Worm (Caenorhabditis elegans): ENCODE measurements around the gene sri-7.

DNA sequence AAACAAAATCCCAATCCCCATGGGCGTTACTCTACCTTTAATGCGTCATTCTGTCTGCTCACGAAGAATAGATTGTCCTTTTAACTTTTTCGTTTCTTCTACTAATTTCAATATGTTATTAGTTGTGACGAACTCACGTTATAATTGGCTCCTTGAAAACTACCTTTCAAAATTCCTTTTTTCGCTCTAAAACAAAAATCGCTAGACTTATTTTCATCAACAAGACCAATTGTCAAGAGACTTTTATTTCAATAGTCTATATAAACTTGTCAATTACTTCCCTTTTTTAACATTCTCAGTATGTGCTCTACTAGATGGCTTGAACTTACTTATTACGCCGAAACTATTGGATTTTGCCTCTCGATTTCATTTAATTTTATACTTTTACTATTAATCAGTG is 15.4 kb upstream of the sri-7 start, which contains the start of gene str-102:
- TF ChIP-seq nhr-237 (tag; optimal IDR thresholded peaks at IDR 0.05) = no peak
- TF ChIP-seq ceh-82 (tag; optimal IDR thresholded peaks at IDR 0.05) = no peak
- no peak for TF ChIP-seq zag-1 (tag; optimal IDR thresholded peaks at IDR 0.05)
- TF ChIP-seq lsy-2 (tag; optimal IDR thresholded peaks at IDR 0.05) = no peak
- TF ChIP-seq lin-13 (GFP tag; optimal IDR thresholded peaks at IDR 0.05) = no peak
- TF ChIP-seq skn-1 (tag; optimal IDR thresholded peaks at IDR 0.05) = no peak
- TF ChIP-seq F13H6.1 (tag; optimal IDR thresholded peaks at IDR 0.05) = no peak
- TF ChIP-seq nhr-10 (tag; optimal IDR thresholded peaks at IDR 0.05) = no peak
- no peak for TF ChIP-seq egl-27 (tag; optimal IDR thresholded peaks at IDR 0.05)
- TF ChIP-seq elt-1 (tag; optimal IDR thresholded peaks at IDR 0.05) = no peak
- no peak for TF ChIP-seq mab-5 (tag; optimal IDR thresholded peaks at IDR 0.05)
- no peak for TF ChIP-seq ama-1 (optimal IDR thresholded peaks at IDR 0.05)
